Comparison of ENCODE assay signal across 6 worm cellular contexts in the genomic region with DNA sequence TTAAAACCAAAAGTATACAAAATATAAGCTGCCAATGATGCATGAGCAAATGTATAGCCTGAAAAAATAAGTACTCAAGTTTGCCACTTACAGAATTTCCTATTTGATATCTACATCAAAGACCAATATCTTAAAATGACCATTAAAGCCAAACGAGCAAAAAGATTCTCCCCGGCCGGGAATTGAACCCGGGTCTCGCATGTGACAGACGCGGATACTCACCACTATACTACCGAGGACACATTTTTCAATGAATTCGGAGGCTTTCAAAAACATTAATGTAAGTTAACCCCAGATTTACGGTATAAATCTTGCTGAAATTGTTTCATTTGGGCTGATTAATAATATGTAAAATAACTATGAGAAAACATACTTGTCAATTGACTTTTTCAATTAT.
TF ChIP-seq lines count a peak whose summit lies in the region.

No protein-coding gene starts in this region.

TF ChIP-seq in whole organism, L1 larva, 84 proteins besides CTCF, POLR2A, EP300 and RAD21:
- TF ChIP-seq nhr-85 (tag; lab: Kevin White, UChicago) (peak; percentile 61), skn-1 (tag; optimal IDR thresholded peaks at IDR 0.05; lab: Kevin White, UChicago) (no peak)

TF ChIP-seq in whole organism, L2 larva, 48 proteins besides CTCF, POLR2A, EP300 and RAD21:
- peak; percentile 13 for TF ChIP-seq sma-9 (GFP tag; optimal IDR thresholded peaks at IDR 0.05; lab: Kevin White, UChicago)
- TF ChIP-seq sma-9 (tag; optimal IDR thresholded peaks at IDR 0.05; lab: Kevin White, UChicago): no peak
- no peak for TF ChIP-seq ztf-11 (tag; optimal IDR thresholded peaks at IDR 0.05; lab: Kevin White, UChicago)
- no peak for TF ChIP-seq unc-55 (GFP tag; optimal IDR thresholded peaks at IDR 0.05; lab: Kevin White, UChicago)

TF ChIP-seq in whole organism, L4 larva, 104 proteins besides CTCF, POLR2A, EP300 and RAD21 (continues in another document):
- TF ChIP-seq nhr-48 (tag; optimal IDR thresholded peaks at IDR 0.05; lab: Kevin White, UChicago) (no peak), arid-1 (GFP tag; conservative IDR thresholded peaks at IDR 0.05; lab: Robert Waterston, UW) (0 out of 2 replicates have a peak, but pooled peaks have one; percentile 12), hmg-1.1 (GFP tag; IDR thresholded peaks at IDR 0.05; lab: Robert Waterston, UW) (no peak), rbr-2 (tag; optimal IDR thresholded peaks at IDR 0.05; lab: Kevin White, UChicago) (no peak), F44E2.7 (GFP tag; IDR thresholded peaks at IDR 0.05; lab: Robert Waterston, UW) (no peak), skn-1 (tag; optimal IDR thresholded peaks at IDR 0.05; lab: Kevin White, UChicago) (no peak), dmd-8 (GFP tag; IDR thresholded peaks at IDR 0.05; lab: Robert Waterston, UW) (0 out of 2 replicates have a peak, but pooled peaks have one; percentile 38), gei-8 (GFP tag; optimal IDR thresholded peaks at IDR 0.05; lab: Kevin White, UChicago) (no peak), tra-1 (GFP tag; IDR thresholded peaks at IDR 0.05; lab: Robert Waterston, UW) (0 out of 2 replicates have a peak, but pooled peaks have one; percentile 29), vab-7 (GFP tag; IDR thresholded peaks at IDR 0.05; lab: Robert Waterston, UW) (peak; percentile 41; the same call in 1 of the 2 replicates), unc-130 (GFP tag; optimal IDR thresholded peaks at IDR 0.05; lab: Kevin White, UChicago) (no peak), mdt-29 (GFP tag; IDR thresholded peaks at IDR 0.05; lab: Robert Waterston, UW) (0 out of 2 replicates have a peak, but pooled peaks have one; percentile 13), mes-2 (tag; optimal IDR thresholded peaks at IDR 0.05; lab: Kevin White, UChicago; ENCODE audit: poor library complexity, severe bottlenecking) (peak; percentile 45), nhr-41 (GFP tag; IDR thresholded peaks at IDR 0.05; lab: Robert Waterston, UW) (no peak), madf-5 (GFP tag; IDR thresholded peaks at IDR 0.05; lab: Robert Waterston, UW) (no peak), D1046.2 (GFP tag; IDR thresholded peaks at IDR 0.05; lab: Robert Waterston, UW) (no peak), zip-11 (GFP tag; IDR thresholded peaks at IDR 0.05; lab: Robert Waterston, UW) (no peak), pha-4 (GFP tag; IDR thresholded peaks at IDR 0.05; lab: Robert Waterston, UW) (peak; percentile 16; the same call in 1 of the 2 replicates), pha-4 (tag; optimal IDR thresholded peaks at IDR 0.05; lab: Kevin White, UChicago) (no peak)

TF ChIP-seq in whole organism, early embryonic, 17 proteins besides CTCF, POLR2A, EP300 and RAD21:
- TF ChIP-seq aly-1 (tag; optimal IDR thresholded peaks at IDR 0.05; lab: Kevin White, UChicago) (no peak), hmbx-1 (tag; optimal IDR thresholded peaks at IDR 0.05; lab: Kevin White, UChicago) (no peak), tra-4 (tag; optimal IDR thresholded peaks at IDR 0.05; lab: Kevin White, UChicago) (no peak), tbx-37 (GFP tag; conservative IDR thresholded peaks at IDR 0.05; lab: Robert Waterston, UW) (no peak), pes-1 (GFP tag; IDR thresholded peaks at IDR 0.05; lab: Robert Waterston, UW) (0 out of 2 replicates have a peak, but pooled peaks have one; percentile 27)

TF ChIP-seq in whole organism, midembryonic, 9 proteins besides CTCF, POLR2A, EP300 and RAD21:
- TF ChIP-seq flt-1 (GFP tag; IDR thresholded peaks at IDR 0.05; lab: Robert Waterston, UW): 0 out of 2 replicates have a peak, but pooled peaks have one; percentile 43
- TF ChIP-seq T22C8.4 (GFP tag; IDR thresholded peaks at IDR 0.05; lab: Robert Waterston, UW): no peak

TF ChIP-seq in whole organism, young adult, 124 proteins besides CTCF, POLR2A, EP300 and RAD21 (continues in another document):
- TF ChIP-seq C17E4.6 (GFP tag; IDR thresholded peaks at IDR 0.05; lab: Robert Waterston, UW): no peak
- no peak for TF ChIP-seq somi-1 (GFP tag; optimal IDR thresholded peaks at IDR 0.05; lab: Kevin White, UChicago)
- no peak for TF ChIP-seq lin-35 (GFP tag; optimal IDR thresholded peaks at IDR 0.05; lab: Kevin White, UChicago)
- TF ChIP-seq hmg-1.2 (GFP tag; IDR thresholded peaks at IDR 0.05; lab: Robert Waterston, UW): peak; percentile 39; the same call in 1 of the 2 replicates
- TF ChIP-seq attf-6 (GFP tag; IDR thresholded peaks at IDR 0.05; lab: Robert Waterston, UW): no peak
- peak; percentile 5 for TF ChIP-seq ztf-26 (tag; optimal IDR thresholded peaks at IDR 0.05; lab: Kevin White, UChicago)
- no peak for TF ChIP-seq K11D2.4 (GFP tag; IDR thresholded peaks at IDR 0.05; lab: Robert Waterston, UW)
- no peak for TF ChIP-seq sptf-2 (GFP tag; optimal IDR thresholded peaks at IDR 0.05; lab: Kevin White, UChicago)
- TF ChIP-seq ztf-6 (GFP tag; IDR thresholded peaks at IDR 0.05; lab: Robert Waterston, UW): no peak
- no peak for TF ChIP-seq ceh-58 (GFP tag; IDR thresholded peaks at IDR 0.05; lab: Robert Waterston, UW)
- TF ChIP-seq let-526 (GFP tag; IDR thresholded peaks at IDR 0.05; lab: Robert Waterston, UW): no peak
- TF ChIP-seq egl-44 (GFP tag; IDR thresholded peaks at IDR 0.05; lab: Robert Waterston, UW): no peak
- TF ChIP-seq xnd-1 (tag; optimal IDR thresholded peaks at IDR 0.05; lab: Kevin White, UChicago): no peak
- no peak for TF ChIP-seq cebp-2 (GFP tag; IDR thresholded peaks at IDR 0.05; lab: Robert Waterston, UW)
- TF ChIP-seq dpl-1 (GFP tag; optimal IDR thresholded peaks at IDR 0.05; lab: Kevin White, UChicago): no peak
- 0 out of 2 replicates have a peak, but pooled peaks have one; percentile 15 for TF ChIP-seq dox-1 (GFP tag; IDR thresholded peaks at IDR 0.05; lab: Robert Waterston, UW)
- peak; percentile 28 for TF ChIP-seq F23B12.7 (tag; optimal IDR thresholded peaks at IDR 0.05; lab: Kevin White, UChicago; ENCODE audit: insufficient read depth)
- TF ChIP-seq lsl-1 (GFP tag; optimal IDR thresholded peaks at IDR 0.05; lab: Kevin White, UChicago): no peak
- no peak for TF ChIP-seq Y79H2A.3 (GFP tag; conservative IDR thresholded peaks at IDR 0.05; lab: Robert Waterston, UW)
- peak; percentile 34; the same call in 1 of the 2 replicates for TF ChIP-seq madf-6 (GFP tag; IDR thresholded peaks at IDR 0.05; lab: Robert Waterston, UW)
- TF ChIP-seq bed-2 (GFP tag; IDR thresholded peaks at IDR 0.05; lab: Robert Waterston, UW): no peak
- no peak for TF ChIP-seq F33H1.4 (GFP tag; IDR thresholded peaks at IDR 0.05; lab: Robert Waterston, UW)
- no peak for TF ChIP-seq ztf-22 (GFP tag; optimal IDR thresholded peaks at IDR 0.05; lab: Kevin White, UChicago)
- no peak for TF ChIP-seq B0019.2 (GFP tag; conservative IDR thresholded peaks at IDR 0.05; lab: Robert Waterston, UW)
- TF ChIP-seq tbp1 (GFP tag; optimal IDR thresholded peaks at IDR 0.05; lab: Kevin White, UChicago): peak; percentile 85
- TF ChIP-seq F57A8.1 (GFP tag; optimal IDR thresholded peaks at IDR 0.05; lab: Kevin White, UChicago): no peak
- TF ChIP-seq B0035.1 (tag; optimal IDR thresholded peaks at IDR 0.05; lab: Kevin White, UChicago): no peak
- TF ChIP-seq pha-4 (tag; optimal IDR thresholded peaks at IDR 0.05; lab: Kevin White, UChicago): no peak
- TF ChIP-seq dpff-1 (tag; optimal IDR thresholded peaks at IDR 0.05; lab: Kevin White, UChicago): no peak
- no peak for TF ChIP-seq F55B11.4 (tag; optimal IDR thresholded peaks at IDR 0.05; lab: Kevin White, UChicago; ENCODE audit: borderline replicate concordance, insufficient read depth)
- no peak for TF ChIP-seq gei-17 (GFP tag; optimal IDR thresholded peaks at IDR 0.05; lab: Kevin White, UChicago)
- no peak for TF ChIP-seq him-1 (tag; optimal IDR thresholded peaks at IDR 0.05; lab: Kevin White, UChicago)
- TF ChIP-seq nhr-27 (tag; optimal IDR thresholded peaks at IDR 0.05; lab: Kevin White, UChicago): no peak
- no peak for TF ChIP-seq sdz-38 (tag; optimal IDR thresholded peaks at IDR 0.05; lab: Kevin White, UChicago)
- peak; percentile 35 for TF ChIP-seq nhr-90 (tag; optimal IDR thresholded peaks at IDR 0.05; lab: Kevin White, UChicago)
- no peak for TF ChIP-seq tbx-9 (tag; optimal IDR thresholded peaks at IDR 0.05; lab: Kevin White, UChicago; ENCODE audit: borderline replicate concordance)
- no peak for TF ChIP-seq T26A5.8 (tag; optimal IDR thresholded peaks at IDR 0.05; lab: Kevin White, UChicago)
- no peak for TF ChIP-seq ztf-25 (GFP tag; IDR thresholded peaks at IDR 0.05; lab: Robert Waterston, UW)
- no peak for TF ChIP-seq Y56A3A.18 (GFP tag; IDR thresholded peaks at IDR 0.05; lab: Robert Waterston, UW)
- TF ChIP-seq die-1 (tag; optimal IDR thresholded peaks at IDR 0.05; lab: Kevin White, UChicago): peak; percentile 45
- TF ChIP-seq B0261.1 (tag; optimal IDR thresholded peaks at IDR 0.05; lab: Kevin White, UChicago): peak; percentile 73
- peak; percentile 19 for TF ChIP-seq snpc-1.3 (tag; optimal IDR thresholded peaks at IDR 0.05; lab: Kevin White, UChicago; ENCODE audit: insufficient read depth)
- no peak for TF ChIP-seq F10E7.11 (tag; optimal IDR thresholded peaks at IDR 0.05; lab: Kevin White, UChicago)
- TF ChIP-seq T07F8.4 (tag; optimal IDR thresholded peaks at IDR 0.05; lab: Kevin White, UChicago): no peak
- TF ChIP-seq pbrm-1 (GFP tag; IDR thresholded peaks at IDR 0.05; lab: Robert Waterston, UW): peak; percentile 56
- TF ChIP-seq Y67H2A.10 (GFP tag; conservative IDR thresholded peaks at IDR 0.05; lab: Robert Waterston, UW): no peak
- no peak for TF ChIP-seq mes-4 (tag; optimal IDR thresholded peaks at IDR 0.05; lab: Kevin White, UChicago)
- TF ChIP-seq egrh-3 (GFP tag; IDR thresholded peaks at IDR 0.05; lab: Robert Waterston, UW): no peak
- peak; percentile 48 for TF ChIP-seq ztf-18 (tag; optimal IDR thresholded peaks at IDR 0.05; lab: Kevin White, UChicago)
- TF ChIP-seq rcor-1 (GFP tag; IDR thresholded peaks at IDR 0.05; lab: Robert Waterston, UW): no peak
- TF ChIP-seq hrde-1 (tag; optimal IDR thresholded peaks at IDR 0.05; lab: Kevin White, UChicago; ENCODE audit: borderline replicate concordance): no peak
- TF ChIP-seq F37B4.10 (GFP tag; IDR thresholded peaks at IDR 0.05; lab: Robert Waterston, UW): no peak
- TF ChIP-seq ztf-28 (GFP tag; IDR thresholded peaks at IDR 0.05; lab: Robert Waterston, UW): no peak
- TF ChIP-seq nfya-1 (tag; optimal IDR thresholded peaks at IDR 0.05; lab: Kevin White, UChicago; ENCODE audit: borderline replicate concordance, insufficient read depth): no peak
- 0 out of 2 replicates have a peak, but pooled peaks have one; percentile 8 for TF ChIP-seq ceh-40 (GFP tag; IDR thresholded peaks at IDR 0.05; lab: Robert Waterston, UW)
- TF ChIP-seq B0336.3 (GFP tag; IDR thresholded peaks at IDR 0.05; lab: Robert Waterston, UW): no peak
- TF ChIP-seq zim-3 (tag; optimal IDR thresholded peaks at IDR 0.05; lab: Kevin White, UChicago): no peak
